Worm (Caenorhabditis elegans) whole organism, L4 larva: ENCODE results near the gene dlc-1.

Experiments used
- F10B5.3 ChIP-seq: sonication (generic microtip); optimal IDR thresholded peaks from 2 replicates; lab custom pipeline; 2016; ENCODE audit warnings: mild to moderate bottlenecking, missing genetic modification characterization, missing compliant biosample characterization
- F26F4.8 ChIP-seq: fragments of 200-800 bp; sonication (Bioruptor generic); conservative IDR thresholded peaks from 2 replicates; pipeline ENCODE4 v1.3.6; 2022; ENCODE audit warnings: missing genetic modification characterization, missing compliant biosample characterization
- F49E8.2 ChIP-seq: sonication (generic microtip); optimal IDR thresholded peaks from 2 replicates; lab custom pipeline; 2016; ENCODE audit warnings: missing compliant biosample characterization, mild to moderate bottlenecking, missing genetic modification characterization, borderline replicate concordance
- T20F7.1 ChIP-seq: fragments of 200-800 bp; sonication (Bioruptor generic); optimal IDR thresholded peaks from 2 replicates; lab custom pipeline; 2018; ENCODE audit warnings: mild to moderate bottlenecking, missing genetic modification characterization, missing compliant biosample characterization
- T26A8.4 ChIP-seq: fragments of 200-800 bp; sonication (Bioruptor generic); IDR thresholded peaks from 2 replicates; pipeline ENCODE4 v1.3.6; 2022; ENCODE audit warnings: missing genetic modification characterization, missing compliant biosample characterization
- Y48G9A.11 ChIP-seq: fragments of 200-800 bp; sonication (Bioruptor generic); IDR thresholded peaks from 2 replicates; pipeline ENCODE4 v1.3.6; 2022; ENCODE audit warnings: missing genetic modification reagents, missing genetic modification characterization, missing compliant biosample characterization
- aha-1 ChIP-seq: fragments of 150-350 bp; peaks from one replicate; lab custom pipeline; 2014; ENCODE audit warnings: missing biosample characterization, missing genetic modification characterization
- aly-2 ChIP-seq: sonication (generic microtip); optimal IDR thresholded peaks from 2 replicates; lab custom pipeline; 2018; ENCODE audit warnings: missing biosample characterization, missing genetic modification characterization
- arid-1 ChIP-seq: fragments of 200-800 bp; sonication (Bioruptor generic); conservative IDR thresholded peaks from 2 replicates; pipeline ENCODE4 v1.3.6; 2022; ENCODE audit warnings: missing genetic modification reagents, missing genetic modification characterization, missing compliant biosample characterization
- attf-4 ChIP-seq: sonication (generic microtip); optimal IDR thresholded peaks from 3 replicates; lab custom pipeline; 2017; ENCODE audit warnings: missing biosample characterization, missing genetic modification characterization
- ceh-20 ChIP-seq: fragments of 200-800 bp; sonication (Bioruptor generic); IDR thresholded peaks from 2 replicates; pipeline ENCODE4 v1.3.6; 2022; ENCODE audit warnings: missing genetic modification reagents, missing genetic modification characterization, missing compliant biosample characterization
- ceh-28 ChIP-seq: fragments of 150-350 bp; optimal IDR thresholded peaks from 2 replicates; lab custom pipeline; 2014; ENCODE audit warnings: missing biosample characterization, missing genetic modification reagents, missing genetic modification characterization
- ceh-44 ChIP-seq: fragments of 200-800 bp; sonication (Bioruptor generic); IDR thresholded peaks from 2 replicates; pipeline ENCODE4 v1.3.6; 2022; ENCODE audit warnings: missing genetic modification reagents, missing genetic modification characterization, missing compliant biosample characterization
- ces-1 ChIP-seq: fragments of 150-350 bp; sonication (generic microtip); optimal IDR thresholded peaks from 4 replicates; lab custom pipeline; 2014; ENCODE audit warnings: missing biosample characterization, missing genetic modification reagents, missing genetic modification characterization
- cey-2 ChIP-seq: sonication (generic microtip); optimal IDR thresholded peaks from 3 replicates; lab custom pipeline; 2017; ENCODE audit warnings: missing genetic modification characterization, mild to moderate bottlenecking, missing compliant biosample characterization, antibody characterized with exemption, borderline replicate concordance; ENCODE audit not compliant: insufficient read depth
- daf-12 ChIP-seq: fragments of 150-350 bp; optimal IDR thresholded peaks from 2 replicates; lab custom pipeline; 2014; ENCODE audit warnings: missing biosample characterization, missing genetic modification reagents, missing genetic modification characterization
- daf-16 ChIP-seq, 3 experiments: sonication (generic microtip); optimal IDR thresholded peaks; 2 replicates each; lab custom pipeline; 2016 to 2017; ENCODE audit warnings: missing genetic modification characterization in 3 of 3, missing genetic modification reagents in 3 of 3, mild to moderate bottlenecking in 2 of 3, missing compliant biosample characterization in 2 of 3, missing biosample characterization in 1 of 3, moderate library complexity in 1 of 3
- daf-8 ChIP-seq: fragments of 200-800 bp; sonication (Bioruptor generic); IDR thresholded peaks from 2 replicates; pipeline ENCODE4 v1.3.6; 2022; ENCODE audit warnings: missing genetic modification characterization, missing compliant biosample characterization
- dmd-6 ChIP-seq: fragments of 200-800 bp; sonication (Bioruptor generic); IDR thresholded peaks from 2 replicates; pipeline ENCODE4 v1.3.6; 2022; ENCODE audit warnings: missing genetic modification reagents, missing genetic modification characterization, missing compliant biosample characterization
- duxl-1 ChIP-seq: sonication (generic microtip); optimal IDR thresholded peaks from 2 replicates; lab custom pipeline; 2016; ENCODE audit warnings: mild to moderate bottlenecking, missing genetic modification characterization, moderate library complexity, missing compliant biosample characterization; ENCODE audit not compliant: poor library complexity
- dve-1 ChIP-seq: sonication (generic microtip); optimal IDR thresholded peaks from 2 replicates; lab custom pipeline; 2017; ENCODE audit warnings: antibody characterized with exemption, mild to moderate bottlenecking, missing genetic modification characterization, missing compliant biosample characterization; ENCODE audit not compliant: insufficient read depth
- fkh-10 ChIP-seq: fragments of 150-350 bp; optimal IDR thresholded peaks from 2 replicates; lab custom pipeline; 2014; ENCODE audit warnings: missing biosample characterization, missing genetic modification reagents, missing genetic modification characterization
- fos-1 ChIP-seq: fragments of 150-350 bp; optimal IDR thresholded peaks from 2 replicates; lab custom pipeline; 2014; ENCODE audit warnings: missing biosample characterization, missing genetic modification characterization
- gei-8 ChIP-seq: fragments of 200-800 bp; sonication (Bioruptor generic); optimal IDR thresholded peaks from 2 replicates; lab custom pipeline; 2018; ENCODE audit warnings: mild to moderate bottlenecking, missing genetic modification characterization, missing compliant biosample characterization
- hlh-30 ChIP-seq: sonication (generic microtip); optimal IDR thresholded peaks from 2 replicates; lab custom pipeline; 2017; ENCODE audit warnings: antibody characterized with exemption, mild to moderate bottlenecking, missing genetic modification characterization, missing compliant biosample characterization; ENCODE audit not compliant: insufficient read depth
- jun-1 ChIP-seq: fragments of 150-350 bp; optimal IDR thresholded peaks from 2 replicates; lab custom pipeline; 2014; ENCODE audit warnings: missing biosample characterization, missing genetic modification reagents, missing genetic modification characterization
- lin-1 ChIP-seq: fragments of 200-800 bp; sonication (Bioruptor generic); IDR thresholded peaks from 2 replicates; pipeline ENCODE4 v1.3.6; 2022; ENCODE audit warnings: missing genetic modification reagents, missing genetic modification characterization, missing compliant biosample characterization
- lin-15B ChIP-seq: fragments of 150-350 bp; sonication (generic microtip); optimal IDR thresholded peaks from 3 replicates; lab custom pipeline; 2014; ENCODE audit warnings: missing biosample characterization, missing genetic modification characterization
- lin-38 ChIP-seq: fragments of 200-800 bp; sonication (Bioruptor generic); IDR thresholded peaks from 2 replicates; pipeline ENCODE4 v1.3.6; 2022; ENCODE audit warnings: missing genetic modification reagents, missing genetic modification characterization, missing compliant biosample characterization
- lir-3 ChIP-seq: sonication (generic microtip); optimal IDR thresholded peaks from 2 replicates; lab custom pipeline; 2016; ENCODE audit warnings: mild to moderate bottlenecking, missing genetic modification characterization, missing compliant biosample characterization
- mdt-29 ChIP-seq: fragments of 200-800 bp; sonication (Bioruptor generic); IDR thresholded peaks from 2 replicates; pipeline ENCODE4 v1.3.6; 2022; ENCODE audit warnings: missing genetic modification reagents, missing genetic modification characterization, missing compliant biosample characterization
- mes-2 ChIP-seq: sonication (generic microtip); optimal IDR thresholded peaks from 2 replicates; lab custom pipeline; 2016; ENCODE audit warnings: missing genotype, mild to moderate bottlenecking, missing genetic modification characterization, missing compliant biosample characterization; ENCODE audit not compliant: poor library complexity, severe bottlenecking
- mxl-2 ChIP-seq: fragments of 200-800 bp; sonication (Bioruptor generic); conservative IDR thresholded peaks from 2 replicates; pipeline ENCODE4 v1.3.6; 2022; ENCODE audit warnings: missing genetic modification reagents, missing genetic modification characterization, missing compliant biosample characterization
- nhr-11 ChIP-seq: fragments of 150-350 bp; optimal IDR thresholded peaks from 2 replicates; lab custom pipeline; 2014; ENCODE audit warnings: missing biosample characterization, missing genetic modification characterization
- nhr-237 ChIP-seq: sonication (generic microtip); optimal IDR thresholded peaks from 2 replicates; lab custom pipeline; 2017; ENCODE audit warnings: missing biosample characterization, missing genetic modification characterization
- nhr-25 ChIP-seq: sonication (generic microtip); optimal IDR thresholded peaks from 2 replicates; lab custom pipeline; 2017; ENCODE audit warnings: missing genetic modification characterization, mild to moderate bottlenecking, missing compliant biosample characterization, antibody characterized with exemption, moderate library complexity, borderline replicate concordance; ENCODE audit not compliant: insufficient read depth
- nhr-48 ChIP-seq: sonication (generic microtip); optimal IDR thresholded peaks from 2 replicates; lab custom pipeline; 2016; ENCODE audit warnings: mild to moderate bottlenecking, missing genetic modification characterization, missing compliant biosample characterization
- nhr-76 ChIP-seq: fragments of 150-350 bp; optimal IDR thresholded peaks from 2 replicates; lab custom pipeline; 2014; ENCODE audit warnings: missing biosample characterization, missing genetic modification characterization
- php-3 ChIP-seq: fragments of 200-800 bp; sonication (Bioruptor generic); IDR thresholded peaks from 2 replicates; pipeline ENCODE4 v1.3.6; 2022; ENCODE audit warnings: missing genetic modification reagents, missing genetic modification characterization, missing compliant biosample characterization
- rbr-2 ChIP-seq: sonication (generic microtip); optimal IDR thresholded peaks from 2 replicates; lab custom pipeline; 2016; ENCODE audit warnings: missing genotype, missing genetic modification characterization, missing compliant biosample characterization
- saeg-2 ChIP-seq: fragments of 200-800 bp; sonication (Bioruptor generic); IDR thresholded peaks from 2 replicates; pipeline ENCODE4 v1.3.6; 2022; ENCODE audit warnings: missing genetic modification reagents, missing genetic modification characterization, missing compliant biosample characterization
- set-16 ChIP-seq: fragments of 200-800 bp; sonication (Bioruptor generic); IDR thresholded peaks from 2 replicates; pipeline ENCODE4 v1.3.6; 2022; ENCODE audit warnings: missing genetic modification reagents, missing genetic modification characterization, missing compliant biosample characterization
- skn-1 ChIP-seq: fragments of 150-350 bp; optimal IDR thresholded peaks from 2 replicates; lab custom pipeline; 2014; ENCODE audit warnings: missing biosample characterization, missing genetic modification characterization
- tag-97 ChIP-seq: fragments of 200-800 bp; sonication (Bioruptor generic); IDR thresholded peaks from 2 replicates; pipeline ENCODE4 v1.3.6; 2022; ENCODE audit warnings: missing genetic modification characterization, missing compliant biosample characterization
- tra-1 ChIP-seq: fragments of 200-800 bp; sonication (Bioruptor generic); IDR thresholded peaks from 2 replicates; pipeline ENCODE4 v1.3.6; 2022; ENCODE audit warnings: missing genetic modification reagents, missing genetic modification characterization, missing compliant biosample characterization
- unc-130 ChIP-seq: sonication (generic microtip); optimal IDR thresholded peaks from 2 replicates; lab custom pipeline; 2016; ENCODE audit warnings: missing genetic modification reagents, missing genetic modification characterization, missing compliant biosample characterization
- unc-39 ChIP-seq: sonication (generic microtip); optimal IDR thresholded peaks from 2 replicates; lab custom pipeline; 2017; ENCODE audit warnings: missing biosample characterization, missing genetic modification characterization
- unc-62 ChIP-seq, 3 experiments: fragments of 150-350 bp in 1 of 3; sonication (generic microtip); optimal IDR thresholded peaks in 2 of 3; peaks in 1 of 3; 1 replicate in 1 of 3; 2 replicates in 2 of 3; lab custom pipeline; 2014 to 2017; ENCODE audit warnings: missing biosample characterization in 3 of 3, missing genetic modification characterization in 3 of 3, missing genetic modification reagents in 3 of 3, missing genotype in 1 of 3
- zfp-2 ChIP-seq: sonication (generic microtip); optimal IDR thresholded peaks from 2 replicates; lab custom pipeline; 2016; ENCODE audit warnings: mild to moderate bottlenecking, missing genetic modification characterization, missing compliant biosample characterization
- zip-2 ChIP-seq: fragments of 150-350 bp; optimal IDR thresholded peaks from 2 replicates; lab custom pipeline; 2014; ENCODE audit warnings: missing biosample characterization, missing genetic modification characterization

dlc-1 gene

DNA sequence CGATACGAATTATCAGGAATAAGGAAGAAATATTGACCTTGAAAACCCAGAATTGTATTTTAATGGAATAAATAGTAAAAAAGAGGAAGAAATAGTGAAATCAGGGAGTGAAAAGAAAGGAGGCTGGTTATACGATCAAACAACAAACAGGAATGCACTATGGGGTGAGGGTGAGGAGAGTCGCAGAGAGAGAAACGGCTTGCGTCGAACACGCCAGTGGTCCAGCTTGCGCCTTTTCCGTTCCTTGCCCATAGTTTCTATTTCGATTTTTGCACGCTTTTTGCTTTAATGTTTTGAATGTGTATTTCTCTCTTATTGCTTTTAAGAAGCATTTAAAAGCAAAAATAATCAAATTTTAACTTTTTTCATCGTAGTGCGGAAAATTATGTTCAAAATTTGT lies 9.9 kb downstream of the dlc-1 start (continued):
- TF ChIP-seq cey-2, result no peak
- no peak for TF ChIP-seq ces-1
- TF ChIP-seq dmd-6 (GFP tag; lab: Robert Waterston, UW), result peak; percentile 65
- TF ChIP-seq gei-8 (GFP tag; lab: Kevin White, UChicago), result no peak
- TF ChIP-seq ceh-44, result no peak
- peak; percentile 91 for TF ChIP-seq dve-1 (tag; lab: Kevin White, UChicago)
- no peak for TF ChIP-seq mdt-29
- no peak for TF ChIP-seq F49E8.2 (tag; lab: Kevin White, UChicago)
- no peak for TF ChIP-seq F10B5.3 (tag; lab: Kevin White, UChicago)
- peak; percentile 72 for TF ChIP-seq hlh-30 (tag; lab: Kevin White, UChicago)
- TF ChIP-seq unc-39 (tag; lab: Kevin White, UChicago), result no peak
- TF ChIP-seq nhr-25 (tag; lab: Kevin White, UChicago), result peak; percentile 60
- peak; percentile 98 for TF ChIP-seq aha-1
- peak; percentile 51 for TF ChIP-seq duxl-1
- TF ChIP-seq zfp-2 (tag; lab: Kevin White, UChicago), result no peak
- peak in 1 of 2 experiments; percentile 65 for TF ChIP-seq unc-62 (GFP tag; optimal IDR thresholded peaks at IDR 0.05 in 1 of 2; lab: Kevin White, UChicago)
- TF ChIP-seq unc-62 (tag; optimal IDR thresholded peaks at IDR 0.05; lab: Kevin White, UChicago), result no peak
- peak; percentile 7 for TF ChIP-seq fkh-10 (GFP tag; lab: Kevin White, UChicago)
- peak; percentile 83 for TF ChIP-seq lin-38
- TF ChIP-seq nhr-76 (tag; lab: Kevin White, UChicago), result no peak
- peak; percentile 37; the same call in 1 of the 2 replicates for TF ChIP-seq T26A8.4 (GFP tag; lab: Robert Waterston, UW)
- no peak for TF ChIP-seq attf-4
- peak; percentile 34 for TF ChIP-seq nhr-48 (tag; lab: Kevin White, UChicago)
- peak; percentile 62 for TF ChIP-seq T20F7.1
- TF ChIP-seq nhr-237 (tag; lab: Kevin White, UChicago), result no peak
- peak; percentile 76; the same call in 1 of the 2 replicates for TF ChIP-seq arid-1
- TF ChIP-seq ceh-28 (tag; lab: Kevin White, UChicago), result no peak
- TF ChIP-seq nhr-11 (tag; lab: Kevin White, UChicago), result peak; percentile 82
- TF ChIP-seq tra-1, result peak; percentile 43; the same call in 1 of the 2 replicates
- TF ChIP-seq aly-2 (tag; lab: Kevin White, UChicago), result no peak
- no peak for TF ChIP-seq lin-15B (tag; lab: Kevin White, UChicago)
- TF ChIP-seq mxl-2, result no peak
- TF ChIP-seq rbr-2, result peak; percentile 87
- no peak for TF ChIP-seq F26F4.8 (GFP tag; lab: Robert Waterston, UW)
- TF ChIP-seq jun-1, result peak; percentile 5
- no peak for TF ChIP-seq daf-8 (GFP tag; lab: Robert Waterston, UW)
- no peak for TF ChIP-seq fos-1 (tag; lab: Kevin White, UChicago)
- peak; percentile 39 for TF ChIP-seq zip-2 (tag; lab: Kevin White, UChicago)
- peak; percentile 66 for TF ChIP-seq lin-1 (GFP tag; lab: Robert Waterston, UW)
- peak; percentile 48 for TF ChIP-seq unc-130
- peak; percentile 93 for TF ChIP-seq mes-2 (tag; lab: Kevin White, UChicago)
- TF ChIP-seq daf-16 (GFP tag; optimal IDR thresholded peaks at IDR 0.05; lab: Kevin White, UChicago), result no peak
- TF ChIP-seq daf-16 (tag; optimal IDR thresholded peaks at IDR 0.05; lab: Kevin White, UChicago), result peak; percentile 67
- TF ChIP-seq daf-12 (tag; lab: Kevin White, UChicago), result no peak
- no peak for TF ChIP-seq lir-3
- TF ChIP-seq tag-97 (GFP tag; lab: Robert Waterston, UW), result no peak
- TF ChIP-seq php-3 (GFP tag; lab: Robert Waterston, UW), result no peak
- no peak for TF ChIP-seq skn-1 (tag; lab: Kevin White, UChicago)
- no peak for TF ChIP-seq saeg-2
- peak; percentile 21; the same call in 1 of the 2 replicates for TF ChIP-seq set-16
- no peak for TF ChIP-seq Y48G9A.11 (GFP tag; lab: Robert Waterston, UW)
- peak; percentile 74 for TF ChIP-seq ceh-20
